Worm (Caenorhabditis elegans) whole organism, young adult: ENCODE data around the gene pals-19.

Experiments
- C17E4.6 ChIP-seq: fragments of 200-800 bp; sonication (Bioruptor generic); IDR thresholded peaks from 2 replicates; pipeline ENCODE4 v1.3.6; 2022; ENCODE audit warnings: missing genetic modification reagents, missing genetic modification characterization, missing compliant biosample characterization
- D2030.7 ChIP-seq: fragments of 200-800 bp; sonication (Bioruptor generic); IDR thresholded peaks from 2 replicates; pipeline ENCODE4 v1.3.6; 2022; ENCODE audit warnings: missing genetic modification reagents, missing genetic modification characterization, missing compliant biosample characterization
- F10E7.11 ChIP-seq: sonication (generic microtip); optimal IDR thresholded peaks from 2 replicates; lab custom pipeline; 2017; ENCODE audit warnings: mild to moderate bottlenecking, missing genetic modification characterization, moderate library complexity, missing compliant biosample characterization
- F33H1.4 ChIP-seq: fragments of 200-800 bp; sonication (Bioruptor generic); IDR thresholded peaks from 2 replicates; pipeline ENCODE4 v1.3.6; 2022; ENCODE audit warnings: missing genetic modification reagents, missing genetic modification characterization, missing compliant biosample characterization
- F49E8.2 ChIP-seq: sonication (generic microtip); optimal IDR thresholded peaks from 3 replicates; lab custom pipeline; 2017; ENCODE audit warnings: missing genetic modification characterization, mild to moderate bottlenecking, missing compliant biosample characterization, antibody characterized with exemption, moderate library complexity; ENCODE audit not compliant: insufficient read depth
- F52B5.7 ChIP-seq: sonication (generic microtip); optimal IDR thresholded peaks from 2 replicates; lab custom pipeline; 2016; ENCODE audit warnings: mild to moderate bottlenecking, missing genetic modification characterization, missing compliant biosample characterization
- F55B11.4 ChIP-seq: sonication (generic microtip); optimal IDR thresholded peaks from 2 replicates; lab custom pipeline; 2016; ENCODE audit warnings: missing compliant biosample characterization, missing genetic modification characterization, borderline replicate concordance; ENCODE audit not compliant: insufficient read depth
- F57A8.1 ChIP-seq: fragments of 200-800 bp; sonication (Bioruptor generic); optimal IDR thresholded peaks from 2 replicates; lab custom pipeline; 2018; ENCODE audit warnings: mild to moderate bottlenecking, missing genetic modification characterization, moderate library complexity, missing compliant biosample characterization
- Y53F4B.3 ChIP-seq: fragments of 200-800 bp; sonication (Bioruptor generic); IDR thresholded peaks from 2 replicates; pipeline ENCODE4 v1.3.6; 2022; ENCODE audit warnings: missing genetic modification reagents, missing genetic modification characterization, missing compliant biosample characterization
- Y79H2A.3 ChIP-seq: fragments of 200-800 bp; sonication (Bioruptor generic); conservative IDR thresholded peaks from 2 replicates; pipeline ENCODE4 v1.3.6; 2022; ENCODE audit warnings: missing genetic modification reagents, missing genetic modification characterization, missing compliant biosample characterization
- aptf-2 ChIP-seq: fragments of 200-800 bp; sonication (Bioruptor generic); conservative IDR thresholded peaks from 2 replicates; pipeline ENCODE4 v1.3.6; 2022; ENCODE audit warnings: missing genetic modification reagents, missing genetic modification characterization, missing compliant biosample characterization
- aptf-3 ChIP-seq: fragments of 200-800 bp; sonication (Bioruptor generic); IDR thresholded peaks from 2 replicates; pipeline ENCODE4 v1.3.6; 2022; ENCODE audit warnings: missing genetic modification characterization, missing compliant biosample characterization
- atf-7 ChIP-seq: sonication (generic microtip); optimal IDR thresholded peaks from 2 replicates; lab custom pipeline; 2017; ENCODE audit warnings: mild to moderate bottlenecking, missing genetic modification characterization, missing compliant biosample characterization
- athp-1 ChIP-seq: sonication (generic microtip); optimal IDR thresholded peaks from 2 replicates; lab custom pipeline; 2017; ENCODE audit warnings: mild to moderate bottlenecking, missing genetic modification characterization, missing compliant biosample characterization
- bed-1 ChIP-seq: fragments of 200-800 bp; sonication (Bioruptor generic); IDR thresholded peaks from 2 replicates; pipeline ENCODE4 v1.3.6; 2022; ENCODE audit warnings: missing genetic modification reagents, missing genetic modification characterization, missing compliant biosample characterization
- ceh-58 ChIP-seq: fragments of 200-800 bp; sonication (Bioruptor generic); IDR thresholded peaks from 2 replicates; pipeline ENCODE4 v1.3.6; 2022; ENCODE audit warnings: missing genetic modification characterization, missing compliant biosample characterization
- die-1 ChIP-seq: sonication (generic microtip); optimal IDR thresholded peaks from 2 replicates; lab custom pipeline; 2016; ENCODE audit warnings: missing genotype, mild to moderate bottlenecking, missing genetic modification characterization, missing compliant biosample characterization
- dpff-1 ChIP-seq: sonication (generic microtip); optimal IDR thresholded peaks from 2 replicates; lab custom pipeline; 2017; ENCODE audit warnings: mild to moderate bottlenecking, missing genetic modification characterization, missing compliant biosample characterization
- efl-1 ChIP-seq: fragments of 150-350 bp; optimal IDR thresholded peaks from 2 replicates; lab custom pipeline; 2014; ENCODE audit warnings: missing biosample characterization, missing genetic modification reagents, missing genetic modification characterization
- egrh-3 ChIP-seq: fragments of 200-800 bp; sonication (Bioruptor generic); IDR thresholded peaks from 2 replicates; pipeline ENCODE4 v1.3.6; 2022; ENCODE audit warnings: missing genetic modification reagents, missing genetic modification characterization, missing compliant biosample characterization
- hmg-1.2 ChIP-seq: fragments of 200-800 bp; sonication (Bioruptor generic); IDR thresholded peaks from 2 replicates; pipeline ENCODE4 v1.3.6; 2022; ENCODE audit warnings: missing genetic modification reagents, missing genetic modification characterization, missing compliant biosample characterization
- lag-1 ChIP-seq: fragments of 200-800 bp; sonication (Bioruptor generic); IDR thresholded peaks from 2 replicates; pipeline ENCODE4 v1.3.6; 2022; ENCODE audit warnings: missing genetic modification reagents, missing genetic modification characterization, missing compliant biosample characterization
- lin-54 ChIP-seq: fragments of 200-800 bp; sonication (Bioruptor generic); optimal IDR thresholded peaks from 2 replicates; lab custom pipeline; 2018; ENCODE audit warnings: mild to moderate bottlenecking, missing genetic modification characterization, missing compliant biosample characterization
- lir-1 ChIP-seq: fragments of 200-800 bp; sonication (Bioruptor generic); conservative IDR thresholded peaks from 2 replicates; pipeline ENCODE4 v1.3.6; 2022; ENCODE audit warnings: missing genetic modification reagents, missing genetic modification characterization, missing compliant biosample characterization
- lsl-1 ChIP-seq: fragments of 200-800 bp; sonication (Bioruptor generic); optimal IDR thresholded peaks from 2 replicates; lab custom pipeline; 2018; ENCODE audit warnings: mild to moderate bottlenecking, missing genetic modification characterization, moderate library complexity, missing compliant biosample characterization
- madf-3 ChIP-seq: fragments of 200-800 bp; sonication (Bioruptor generic); IDR thresholded peaks from 2 replicates; pipeline ENCODE4 v1.3.6; 2022; ENCODE audit warnings: missing genetic modification reagents, missing genetic modification characterization, missing compliant biosample characterization
- mcd-1 ChIP-seq: fragments of 200-800 bp; sonication (Bioruptor generic); IDR thresholded peaks from 2 replicates; pipeline ENCODE4 v1.3.6; 2022; ENCODE audit warnings: missing genetic modification reagents, missing genetic modification characterization, missing compliant biosample characterization
- nfya-1 ChIP-seq: sonication (generic microtip); optimal IDR thresholded peaks from 2 replicates; lab custom pipeline; 2017; ENCODE audit warnings: antibody characterized with exemption, missing compliant biosample characterization, missing genetic modification characterization, borderline replicate concordance; ENCODE audit not compliant: insufficient read depth
- nfyb-1 ChIP-seq: fragments of 200-800 bp; sonication (Bioruptor generic); IDR thresholded peaks from 2 replicates; pipeline ENCODE4 v1.3.6; 2022; ENCODE audit warnings: missing genetic modification reagents, missing genetic modification characterization, missing compliant biosample characterization
- nhr-179 ChIP-seq: sonication (generic microtip); optimal IDR thresholded peaks from 2 replicates; lab custom pipeline; 2016; ENCODE audit warnings: mild to moderate bottlenecking, missing genetic modification characterization, missing compliant biosample characterization
- pha-4 ChIP-seq: fragments of 150-350 bp; sonication (generic microtip); optimal IDR thresholded peaks from 2 replicates; lab custom pipeline; 2014; ENCODE audit warnings: missing biosample characterization, missing genetic modification reagents, missing genetic modification characterization
- rcor-1 ChIP-seq: fragments of 200-800 bp; sonication (Bioruptor generic); IDR thresholded peaks from 2 replicates; pipeline ENCODE4 v1.3.6; 2022; ENCODE audit warnings: missing genetic modification reagents, missing genetic modification characterization, missing compliant biosample characterization
- tbp1 ChIP-seq: fragments of 200-800 bp; sonication (Bioruptor generic); optimal IDR thresholded peaks from 2 replicates; lab custom pipeline; 2018; ENCODE audit warnings: mild to moderate bottlenecking, missing genetic modification characterization, missing compliant biosample characterization
- tlf-1 ChIP-seq: fragments of 200-800 bp; sonication (Bioruptor generic); optimal IDR thresholded peaks from 2 replicates; lab custom pipeline; 2018; ENCODE audit warnings: mild to moderate bottlenecking, missing genetic modification characterization, missing compliant biosample characterization
- ztf-3 ChIP-seq: fragments of 200-800 bp; sonication (Bioruptor generic); optimal IDR thresholded peaks from 2 replicates; lab custom pipeline; 2018; ENCODE audit warnings: mild to moderate bottlenecking, missing genetic modification characterization, missing compliant biosample characterization
- ztf-6 ChIP-seq: fragments of 200-800 bp; sonication (Bioruptor generic); IDR thresholded peaks from 2 replicates; pipeline ENCODE4 v1.3.6; 2022; ENCODE audit warnings: missing genetic modification reagents, missing genetic modification characterization, missing compliant biosample characterization

pals-19 gene

ce11 chrIII:1427126-1427525, 25.4 kb downstream of the pals-19 start, which contains the start of gene lelo-2:
Gene lelo-2, minus strand, starts transcription at chrIII:1427226.
- TF ChIP-seq F10E7.11 (tag; lab: Kevin White, UChicago): no peak
- TF ChIP-seq lag-1 (GFP tag; lab: Robert Waterston, UW): no peak
- TF ChIP-seq nfya-1: no peak
- no peak for TF ChIP-seq egrh-3 (GFP tag; lab: Robert Waterston, UW)
- no peak for TF ChIP-seq F55B11.4
- no peak for TF ChIP-seq C17E4.6 (GFP tag; lab: Robert Waterston, UW)
- peak; percentile 64 for TF ChIP-seq lsl-1 (GFP tag; lab: Kevin White, UChicago)

ce11 chrIII:1428448-1428847, 26.7 kb downstream of the pals-19 start:
- TF ChIP-seq ceh-58 (GFP tag; lab: Robert Waterston, UW) (no peak), mcd-1 (peak; percentile 61), efl-1 (GFP tag; lab: Kevin White, UChicago) (peak; percentile 14), egrh-3 (GFP tag; lab: Robert Waterston, UW) (no peak), lin-54 (GFP tag; lab: Kevin White, UChicago) (peak; percentile 72), F33H1.4 (no peak), D2030.7 (0 out of 2 replicates have a peak, but pooled peaks have one; percentile 19)

- TF ChIP-seq die-1: no peak
- TF ChIP-seq lin-54 (GFP tag; lab: Kevin White, UChicago): peak; percentile 82
- peak; percentile 9 for TF ChIP-seq lsl-1 (GFP tag; lab: Kevin White, UChicago)
- peak; percentile 45 for TF ChIP-seq efl-1 (GFP tag; lab: Kevin White, UChicago)
- no peak for TF ChIP-seq aptf-3 (GFP tag; lab: Robert Waterston, UW)
- TF ChIP-seq bed-1 (GFP tag; lab: Robert Waterston, UW): no peak
- TF ChIP-seq tbp1 (GFP tag; lab: Kevin White, UChicago): no peak
- TF ChIP-seq nhr-179 (tag; lab: Kevin White, UChicago): no peak
- no peak for TF ChIP-seq Y79H2A.3 (GFP tag; lab: Robert Waterston, UW)
- TF ChIP-seq mcd-1: peak; percentile 81
- no peak for TF ChIP-seq egrh-3 (GFP tag; lab: Robert Waterston, UW)
- TF ChIP-seq Y53F4B.3: no peak
- no peak for TF ChIP-seq dpff-1
- no peak for TF ChIP-seq athp-1
- no peak for TF ChIP-seq atf-7 (tag; lab: Kevin White, UChicago)
- TF ChIP-seq, all 124 proteins: peak for 4
These were observed 27.5 kb downstream of the pals-19 start for ce11 chrIII:1429275-1429674.

ce11 chrIII:1429920-1430437, 28.2 kb downstream of the pals-19 start:
- TF ChIP-seq hmg-1.2 (GFP tag; lab: Robert Waterston, UW) (peak; percentile 94), lir-1 (GFP tag; lab: Robert Waterston, UW) (no peak)

ce11 chrIII:1436738-1437137, 35.0 kb downstream of the pals-19 start:
- TF ChIP-seq F57A8.1 (GFP tag; lab: Kevin White, UChicago): no peak
- TF ChIP-seq pha-4: no peak
- no peak for TF ChIP-seq tlf-1 (GFP tag; lab: Kevin White, UChicago)
- no peak for TF ChIP-seq rcor-1 (GFP tag; lab: Robert Waterston, UW)
- no peak for TF ChIP-seq nhr-179 (tag; lab: Kevin White, UChicago)
- TF ChIP-seq nfyb-1 (GFP tag; lab: Robert Waterston, UW): peak; percentile 88
- TF ChIP-seq lin-54 (GFP tag; lab: Kevin White, UChicago): no peak
- TF ChIP-seq ztf-6 (GFP tag; lab: Robert Waterston, UW): no peak
- peak; percentile 61; the same call in 1 of the 2 replicates for TF ChIP-seq egrh-3 (GFP tag; lab: Robert Waterston, UW)
- TF ChIP-seq atf-7 (tag; lab: Kevin White, UChicago): no peak
- TF ChIP-seq madf-3: no peak
- peak; percentile 93 for TF ChIP-seq hmg-1.2 (GFP tag; lab: Robert Waterston, UW)
- no peak for TF ChIP-seq aptf-2 (GFP tag; lab: Robert Waterston, UW)
- TF ChIP-seq F49E8.2: no peak
- TF ChIP-seq mcd-1: peak; percentile 42; the same call in 1 of the 2 replicates
- no peak for TF ChIP-seq F52B5.7 (tag; lab: Kevin White, UChicago)
- TF ChIP-seq ztf-3 (GFP tag; lab: Kevin White, UChicago): no peak
